Worm (Caenorhabditis elegans) whole organism, L4 larva: ENCODE data around the gene gro-1.
A peak's percentile ranks its signal among the peaks of the same experiment; 100 is the strongest.

Experiments
- D1046.2 ChIP-seq: fragments of 200-800 bp; sonication (Bioruptor generic); IDR thresholded peaks from 2 replicates; pipeline ENCODE4 v1.3.6; 2022; ENCODE audit warnings: missing genetic modification characterization, missing compliant biosample characterization
- F26F4.8 ChIP-seq: fragments of 200-800 bp; sonication (Bioruptor generic); conservative IDR thresholded peaks from 2 replicates; pipeline ENCODE4 v1.3.6; 2022; ENCODE audit warnings: missing genetic modification characterization, missing compliant biosample characterization
- F37D6.2 ChIP-seq: sonication (generic microtip); optimal IDR thresholded peaks from 2 replicates; lab custom pipeline; 2016; ENCODE audit warnings: mild to moderate bottlenecking, missing genetic modification characterization, missing compliant biosample characterization
- Y105C5A.15 ChIP-seq: fragments of 200-800 bp; sonication (Bioruptor generic); IDR thresholded peaks from 2 replicates; pipeline ENCODE4 v1.3.6; 2022; ENCODE audit warnings: missing genetic modification characterization, missing compliant biosample characterization
- Y48G9A.11 ChIP-seq: fragments of 200-800 bp; sonication (Bioruptor generic); IDR thresholded peaks from 2 replicates; pipeline ENCODE4 v1.3.6; 2022; ENCODE audit warnings: missing genetic modification reagents, missing genetic modification characterization, missing compliant biosample characterization
- Y5F2A.4 ChIP-seq: fragments of 200-800 bp; sonication (Bioruptor generic); optimal IDR thresholded peaks from 2 replicates; lab custom pipeline; 2018; ENCODE audit warnings: mild to moderate bottlenecking, missing genetic modification characterization, missing compliant biosample characterization
- ZK546.5 ChIP-seq, 2 experiments: sonication (generic microtip); optimal IDR thresholded peaks; 2 replicates each; lab custom pipeline; 2017; ENCODE audit warnings: missing biosample characterization in 2 of 2, missing genetic modification characterization in 2 of 2
- arid-1 ChIP-seq: fragments of 200-800 bp; sonication (Bioruptor generic); conservative IDR thresholded peaks from 2 replicates; pipeline ENCODE4 v1.3.6; 2022; ENCODE audit warnings: missing genetic modification reagents, missing genetic modification characterization, missing compliant biosample characterization
- ceh-20 ChIP-seq: fragments of 200-800 bp; sonication (Bioruptor generic); IDR thresholded peaks from 2 replicates; pipeline ENCODE4 v1.3.6; 2022; ENCODE audit warnings: missing genetic modification reagents, missing genetic modification characterization, missing compliant biosample characterization
- ceh-28 ChIP-seq: fragments of 150-350 bp; optimal IDR thresholded peaks from 2 replicates; lab custom pipeline; 2014; ENCODE audit warnings: missing biosample characterization, missing genetic modification reagents, missing genetic modification characterization
- ceh-82 ChIP-seq: sonication (generic microtip); optimal IDR thresholded peaks from 2 replicates; lab custom pipeline; 2017; ENCODE audit warnings: missing biosample characterization, missing genetic modification characterization
- ces-1 ChIP-seq: fragments of 150-350 bp; sonication (generic microtip); optimal IDR thresholded peaks from 4 replicates; lab custom pipeline; 2014; ENCODE audit warnings: missing biosample characterization, missing genetic modification reagents, missing genetic modification characterization
- ctbp-1 ChIP-seq: fragments of 200-800 bp; sonication (Bioruptor generic); IDR thresholded peaks from 2 replicates; pipeline ENCODE4 v1.3.6; 2022; ENCODE audit warnings: missing genetic modification reagents, missing genetic modification characterization, missing compliant biosample characterization
- daf-16 ChIP-seq, 3 experiments: sonication (generic microtip); optimal IDR thresholded peaks; 2 replicates each; lab custom pipeline; 2016 to 2017; ENCODE audit warnings: missing genetic modification characterization in 3 of 3, missing genetic modification reagents in 3 of 3, mild to moderate bottlenecking in 2 of 3, missing compliant biosample characterization in 2 of 3, missing biosample characterization in 1 of 3, moderate library complexity in 1 of 3
- dmd-6 ChIP-seq: fragments of 200-800 bp; sonication (Bioruptor generic); IDR thresholded peaks from 2 replicates; pipeline ENCODE4 v1.3.6; 2022; ENCODE audit warnings: missing genetic modification reagents, missing genetic modification characterization, missing compliant biosample characterization
- dpl-1 ChIP-seq: fragments of 150-350 bp; optimal IDR thresholded peaks from 2 replicates; lab custom pipeline; 2014; ENCODE audit warnings: missing biosample characterization, missing genetic modification reagents, missing genetic modification characterization
- duxl-1 ChIP-seq: sonication (generic microtip); optimal IDR thresholded peaks from 2 replicates; lab custom pipeline; 2016; ENCODE audit warnings: mild to moderate bottlenecking, missing genetic modification characterization, moderate library complexity, missing compliant biosample characterization; ENCODE audit not compliant: poor library complexity
- egl-27 ChIP-seq: sonication (generic microtip); optimal IDR thresholded peaks from 3 replicates; lab custom pipeline; 2017; ENCODE audit warnings: missing biosample characterization, missing genetic modification reagents, missing genetic modification characterization
- egl-43 ChIP-seq: fragments of 200-800 bp; sonication (Bioruptor generic); IDR thresholded peaks from 2 replicates; pipeline ENCODE4 v1.3.6; 2022; ENCODE audit warnings: missing genetic modification reagents, missing genetic modification characterization, missing compliant biosample characterization
- fkh-10 ChIP-seq: fragments of 150-350 bp; optimal IDR thresholded peaks from 2 replicates; lab custom pipeline; 2014; ENCODE audit warnings: missing biosample characterization, missing genetic modification reagents, missing genetic modification characterization
- hlh-11 ChIP-seq: fragments of 200-800 bp; sonication (Bioruptor generic); optimal IDR thresholded peaks from 2 replicates; lab custom pipeline; 2018; ENCODE audit warnings: mild to moderate bottlenecking, missing genetic modification characterization, missing compliant biosample characterization
- hlh-30 ChIP-seq: sonication (generic microtip); optimal IDR thresholded peaks from 2 replicates; lab custom pipeline; 2017; ENCODE audit warnings: antibody characterized with exemption, mild to moderate bottlenecking, missing genetic modification characterization, missing compliant biosample characterization; ENCODE audit not compliant: insufficient read depth
- hmg-1.1 ChIP-seq: fragments of 200-800 bp; sonication (Bioruptor generic); IDR thresholded peaks from 2 replicates; pipeline ENCODE4 v1.3.6; 2022; ENCODE audit warnings: missing genetic modification reagents, missing genetic modification characterization, missing compliant biosample characterization
- jun-1 ChIP-seq: fragments of 150-350 bp; optimal IDR thresholded peaks from 2 replicates; lab custom pipeline; 2014; ENCODE audit warnings: missing biosample characterization, missing genetic modification reagents, missing genetic modification characterization
- lin-1 ChIP-seq: fragments of 200-800 bp; sonication (Bioruptor generic); IDR thresholded peaks from 2 replicates; pipeline ENCODE4 v1.3.6; 2022; ENCODE audit warnings: missing genetic modification reagents, missing genetic modification characterization, missing compliant biosample characterization
- lin-38 ChIP-seq: fragments of 200-800 bp; sonication (Bioruptor generic); IDR thresholded peaks from 2 replicates; pipeline ENCODE4 v1.3.6; 2022; ENCODE audit warnings: missing genetic modification reagents, missing genetic modification characterization, missing compliant biosample characterization
- madf-9 ChIP-seq: fragments of 200-800 bp; sonication (Bioruptor generic); conservative IDR thresholded peaks from 2 replicates; pipeline ENCODE4 v1.3.6; 2022; ENCODE audit warnings: missing genetic modification reagents, missing genetic modification characterization, missing compliant biosample characterization
- mdt-29 ChIP-seq: fragments of 200-800 bp; sonication (Bioruptor generic); IDR thresholded peaks from 2 replicates; pipeline ENCODE4 v1.3.6; 2022; ENCODE audit warnings: missing genetic modification reagents, missing genetic modification characterization, missing compliant biosample characterization
- mes-2 ChIP-seq: sonication (generic microtip); optimal IDR thresholded peaks from 2 replicates; lab custom pipeline; 2016; ENCODE audit warnings: missing genotype, mild to moderate bottlenecking, missing genetic modification characterization, missing compliant biosample characterization; ENCODE audit not compliant: poor library complexity, severe bottlenecking
- nhr-11 ChIP-seq: fragments of 150-350 bp; optimal IDR thresholded peaks from 2 replicates; lab custom pipeline; 2014; ENCODE audit warnings: missing biosample characterization, missing genetic modification characterization
- nhr-25 ChIP-seq: sonication (generic microtip); optimal IDR thresholded peaks from 2 replicates; lab custom pipeline; 2017; ENCODE audit warnings: missing genetic modification characterization, mild to moderate bottlenecking, missing compliant biosample characterization, antibody characterized with exemption, moderate library complexity, borderline replicate concordance; ENCODE audit not compliant: insufficient read depth
- nhr-41 ChIP-seq: fragments of 200-800 bp; sonication (Bioruptor generic); IDR thresholded peaks from 2 replicates; pipeline ENCODE4 v1.3.6; 2022; ENCODE audit warnings: missing genetic modification reagents, missing genetic modification characterization, missing compliant biosample characterization
- nhr-48 ChIP-seq: sonication (generic microtip); optimal IDR thresholded peaks from 2 replicates; lab custom pipeline; 2016; ENCODE audit warnings: mild to moderate bottlenecking, missing genetic modification characterization, missing compliant biosample characterization
- nhr-6 ChIP-seq: fragments of 150-350 bp; optimal IDR thresholded peaks from 2 replicates; lab custom pipeline; 2014; ENCODE audit warnings: missing biosample characterization, missing genetic modification characterization
- nhr-76 ChIP-seq: fragments of 150-350 bp; optimal IDR thresholded peaks from 2 replicates; lab custom pipeline; 2014; ENCODE audit warnings: missing biosample characterization, missing genetic modification characterization
- pha-4 ChIP-seq, 2 experiments: fragments of 150-350 bp in 1 of 2; fragments of 200-800 bp in 1 of 2; sonication (Bioruptor generic) in 1 of 2; IDR thresholded peaks in 1 of 2; optimal IDR thresholded peaks in 1 of 2; 2 replicates each; pipeline versions ENCODE4 v1.3.6 to Lab custom; 2014 to 2022; ENCODE audit warnings: missing genetic modification characterization in 2 of 2, missing genetic modification reagents in 2 of 2, missing biosample characterization in 1 of 2, missing compliant biosample characterization in 1 of 2
- snpc-1.2 ChIP-seq: fragments of 200-800 bp; sonication (Bioruptor generic); IDR thresholded peaks from 2 replicates; pipeline ENCODE4 v1.3.6; 2022; ENCODE audit warnings: missing genetic modification reagents, missing genetic modification characterization, missing compliant biosample characterization
- snpc-4 ChIP-seq: fragments of 150-350 bp; optimal IDR thresholded peaks from 2 replicates; lab custom pipeline; 2014; ENCODE audit warnings: missing biosample characterization, missing genetic modification characterization
- spr-1 ChIP-seq: sonication (generic microtip); optimal IDR thresholded peaks from 2 replicates; lab custom pipeline; 2016; ENCODE audit warnings: mild to moderate bottlenecking, missing genetic modification characterization, missing compliant biosample characterization
- spr-3 ChIP-seq: fragments of 200-800 bp; sonication (Bioruptor generic); optimal IDR thresholded peaks from 2 replicates; lab custom pipeline; 2018; ENCODE audit warnings: mild to moderate bottlenecking, missing genetic modification characterization, missing compliant biosample characterization
- tag-97 ChIP-seq: fragments of 200-800 bp; sonication (Bioruptor generic); IDR thresholded peaks from 2 replicates; pipeline ENCODE4 v1.3.6; 2022; ENCODE audit warnings: missing genetic modification characterization, missing compliant biosample characterization
- unc-130 ChIP-seq: sonication (generic microtip); optimal IDR thresholded peaks from 2 replicates; lab custom pipeline; 2016; ENCODE audit warnings: missing genetic modification reagents, missing genetic modification characterization, missing compliant biosample characterization
- unc-39 ChIP-seq: sonication (generic microtip); optimal IDR thresholded peaks from 2 replicates; lab custom pipeline; 2017; ENCODE audit warnings: missing biosample characterization, missing genetic modification characterization
- unc-62 ChIP-seq, 3 experiments: fragments of 150-350 bp in 1 of 3; sonication (generic microtip); optimal IDR thresholded peaks in 2 of 3; peaks in 1 of 3; 1 replicate in 1 of 3; 2 replicates in 2 of 3; lab custom pipeline; 2014 to 2017; ENCODE audit warnings: missing biosample characterization in 3 of 3, missing genetic modification characterization in 3 of 3, missing genetic modification reagents in 3 of 3, missing genotype in 1 of 3
- zfp-2 ChIP-seq: sonication (generic microtip); optimal IDR thresholded peaks from 2 replicates; lab custom pipeline; 2016; ENCODE audit warnings: mild to moderate bottlenecking, missing genetic modification characterization, missing compliant biosample characterization
- zfp-3 ChIP-seq: fragments of 200-800 bp; sonication (Bioruptor generic); conservative IDR thresholded peaks from 2 replicates; pipeline ENCODE4 v1.3.6; 2022; ENCODE audit warnings: missing genetic modification reagents, missing genetic modification characterization, missing compliant biosample characterization
- zip-2 ChIP-seq: fragments of 150-350 bp; optimal IDR thresholded peaks from 2 replicates; lab custom pipeline; 2014; ENCODE audit warnings: missing biosample characterization, missing genetic modification characterization
- ztf-7 ChIP-seq: fragments of 150-350 bp; optimal IDR thresholded peaks from 2 replicates; lab custom pipeline; 2014; ENCODE audit warnings: missing biosample characterization, missing genetic modification characterization

Gene gro-1

DNA sequence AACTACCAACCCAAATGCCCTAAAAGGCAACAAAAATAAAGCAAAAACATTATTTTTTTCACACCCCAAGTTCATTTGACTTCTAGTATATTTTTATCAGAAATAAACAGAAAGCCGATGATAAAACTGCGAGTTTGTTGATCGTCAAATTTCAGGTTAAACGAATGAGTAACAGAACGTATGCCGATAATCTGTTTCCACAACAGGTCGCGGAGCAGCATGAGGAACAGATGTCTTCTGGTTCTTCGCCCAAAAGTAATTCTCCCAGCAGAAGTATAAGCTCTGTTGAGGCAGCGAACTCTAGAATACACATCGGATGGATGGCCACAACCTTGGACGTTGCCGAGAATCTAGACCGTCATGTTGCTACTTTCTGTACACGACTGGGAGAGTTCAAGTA is 34.5 kb upstream of the gro-1 start, which contains the start of gene prmt-5 (continued):
- 0 out of 2 replicates have a peak, but pooled peaks have one; percentile 73 for TF ChIP-seq lin-1 (GFP tag; lab: Robert Waterston, UW)
- TF ChIP-seq F37D6.2 (tag; lab: Kevin White, UChicago), result no peak
- no peak for TF ChIP-seq nhr-25 (tag; lab: Kevin White, UChicago)
- TF ChIP-seq dmd-6 (GFP tag; lab: Robert Waterston, UW), result peak; percentile 29
- TF ChIP-seq dpl-1, result peak; percentile 0
- TF ChIP-seq nhr-48 (tag; lab: Kevin White, UChicago), result no peak
- no peak for TF ChIP-seq snpc-4 (tag; lab: Kevin White, UChicago)
- peak; percentile 23 for TF ChIP-seq mes-2 (tag; lab: Kevin White, UChicago)
- no peak for TF ChIP-seq jun-1
- TF ChIP-seq egl-27 (tag; lab: Kevin White, UChicago), result no peak
- no peak for TF ChIP-seq zfp-2
- no peak for TF ChIP-seq hlh-30 (tag; lab: Kevin White, UChicago)
- peak; percentile 59 for TF ChIP-seq spr-3 (GFP tag; lab: Kevin White, UChicago)
- no peak for TF ChIP-seq F26F4.8 (GFP tag; lab: Robert Waterston, UW)
- no peak for TF ChIP-seq hmg-1.1 (GFP tag; lab: Robert Waterston, UW)
- TF ChIP-seq zfp-3 (GFP tag; lab: Robert Waterston, UW), result peak; percentile 88
- peak; percentile 79 for TF ChIP-seq lin-38
- TF ChIP-seq daf-16 (GFP tag; optimal IDR thresholded peaks at IDR 0.05; lab: Kevin White, UChicago), result peak; percentile 25 to 57
- TF ChIP-seq daf-16 (tag; optimal IDR thresholded peaks at IDR 0.05; lab: Kevin White, UChicago), result peak; percentile 55
- TF ChIP-seq arid-1, result peak; percentile 85
- TF ChIP-seq nhr-76 (tag; lab: Kevin White, UChicago), result no peak
- TF ChIP-seq unc-62 (GFP tag; optimal IDR thresholded peaks at IDR 0.05 in 1 of 2; lab: Kevin White, UChicago), result no peak
- TF ChIP-seq unc-62 (tag; optimal IDR thresholded peaks at IDR 0.05; lab: Kevin White, UChicago), result no peak
- TF ChIP-seq ces-1 (GFP tag; lab: Kevin White, UChicago), result no peak
- no peak for TF ChIP-seq zip-2 (tag; lab: Kevin White, UChicago)
- TF ChIP-seq fkh-10 (GFP tag; lab: Kevin White, UChicago), result no peak
- TF ChIP-seq mdt-29 (GFP tag; lab: Robert Waterston, UW), result no peak
- TF ChIP-seq nhr-6 (tag; lab: Kevin White, UChicago), result no peak
- TF ChIP-seq Y5F2A.4 (GFP tag; lab: Kevin White, UChicago), result peak; percentile 47
- TF ChIP-seq duxl-1 (tag; lab: Kevin White, UChicago), result peak; percentile 74
- TF ChIP-seq snpc-1.2 (GFP tag; lab: Robert Waterston, UW), result no peak
- TF ChIP-seq ZK546.5 (tag; optimal IDR thresholded peaks at IDR 0.05; lab: Kevin White, UChicago), result no peak
- TF ChIP-seq ceh-28 (tag; lab: Kevin White, UChicago), result no peak
- TF ChIP-seq ctbp-1, result peak; percentile 45; the same call in 1 of the 2 replicates
- TF ChIP-seq unc-130, result peak; percentile 45
- TF ChIP-seq ceh-20 (GFP tag; lab: Robert Waterston, UW), result 0 out of 2 replicates have a peak, but pooled peaks have one; percentile 8
- peak; percentile 51 for TF ChIP-seq hlh-11 (tag; lab: Kevin White, UChicago)
- peak; percentile 45 for TF ChIP-seq spr-1 (tag; lab: Kevin White, UChicago)
- TF ChIP-seq tag-97 (GFP tag; lab: Robert Waterston, UW), result no peak
- 0 out of 2 replicates have a peak, but pooled peaks have one; percentile 6 for TF ChIP-seq madf-9
- TF ChIP-seq D1046.2 (GFP tag; lab: Robert Waterston, UW), result peak; percentile 60; the same call in 1 of the 2 replicates
- TF ChIP-seq Y105C5A.15 (GFP tag; lab: Robert Waterston, UW), result peak; percentile 76
- no peak for TF ChIP-seq nhr-11
- no peak for TF ChIP-seq ztf-7 (tag; lab: Kevin White, UChicago)
- peak; percentile 81; the same call in 1 of the 2 replicates for TF ChIP-seq pha-4 (GFP tag; IDR thresholded peaks at IDR 0.05; lab: Robert Waterston, UW)
- no peak for TF ChIP-seq pha-4 (tag; optimal IDR thresholded peaks at IDR 0.05; lab: Kevin White, UChicago)
- TF ChIP-seq Y48G9A.11 (GFP tag; lab: Robert Waterston, UW), result peak; percentile 34; the same call in 1 of the 2 replicates
- no peak for TF ChIP-seq unc-39 (tag; lab: Kevin White, UChicago)
- no peak for TF ChIP-seq nhr-41 (GFP tag; lab: Robert Waterston, UW)
- no peak for TF ChIP-seq ceh-82 (tag; lab: Kevin White, UChicago)
- peak; percentile 72; the same call in 1 of the 2 replicates for TF ChIP-seq egl-43 (GFP tag; lab: Robert Waterston, UW)
